Worm (Caenorhabditis elegans): ENCODE measurements around the gene F41G3.21.

- TF ChIP-seq ceh-31 (tag; optimal IDR thresholded peaks at IDR 0.05) = no peak
- no peak for TF ChIP-seq pha-2 (tag; optimal IDR thresholded peaks at IDR 0.05)
- TF ChIP-seq ceh-24 (tag; optimal IDR thresholded peaks at IDR 0.05) = no peak
- no peak for TF ChIP-seq ama-1 (optimal IDR thresholded peaks at IDR 0.05)
- TF ChIP-seq nhr-11 (tag; optimal IDR thresholded peaks at IDR 0.05) = no peak
Observed at ce11 chrII:6713832-6714342, 38.9 kb downstream of the F41G3.21 start, which contains the start of gene dpy-2.
